Fruit fly (Drosophila melanogaster): ENCODE measurements around the gene CG12477.

DNA sequence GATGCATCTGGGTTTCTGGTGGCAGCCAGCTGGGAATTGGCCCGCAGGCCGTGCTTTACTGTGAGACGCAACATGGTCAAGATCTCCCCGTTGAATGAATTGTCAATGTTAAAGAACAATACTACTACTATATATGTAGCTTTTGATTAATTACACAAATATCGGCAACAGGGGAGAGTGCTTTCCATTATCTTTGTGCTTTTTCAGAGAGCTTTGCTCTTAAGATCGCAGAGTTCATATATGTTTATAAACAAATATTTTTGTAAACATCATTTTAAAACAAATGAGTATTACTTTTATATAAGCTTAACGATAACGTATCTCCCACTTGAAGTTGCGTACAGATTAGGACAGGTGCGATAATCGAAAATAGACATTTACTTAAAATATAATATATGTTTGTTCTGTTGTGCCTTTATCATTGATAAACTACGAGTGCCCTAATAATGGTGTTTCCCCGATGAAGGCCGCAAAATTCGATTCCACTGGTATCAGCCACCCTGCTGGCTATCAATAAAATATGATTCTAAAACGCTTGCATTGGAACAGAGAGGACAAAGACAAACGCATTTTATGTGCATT, 36.8 kb downstream of the CG12477 start, which contains the start of gene Cyp12c1:
- TF ChIP-seq lola (GFP tag; optimal IDR thresholded peaks at IDR 0.05) (no peak), CG32264 (GFP tag; optimal IDR thresholded peaks at IDR 0.05) (no peak), Myc (optimal IDR thresholded peaks at IDR 0.05) (no peak), dsf (GFP tag; optimal IDR thresholded peaks at IDR 0.05; ENCODE audit: borderline replicate concordance) (no peak), Dif (GFP tag; optimal IDR thresholded peaks at IDR 0.05; ENCODE audit: partially characterized antibody) (no peak), Hr83 (GFP tag; optimal IDR thresholded peaks at IDR 0.05; ENCODE audit: poor library complexity, severe bottlenecking) (no peak), fru (GFP tag; optimal IDR thresholded peaks at IDR 0.05) (peak; percentile 41), Dfd (GFP tag; optimal IDR thresholded peaks at IDR 0.05) (no peak), Abd-B (GFP tag; optimal IDR thresholded peaks at IDR 0.05) (no peak), CG9705 (GFP tag; optimal IDR thresholded peaks at IDR 0.05) (no peak), usp (GFP tag; optimal IDR thresholded peaks at IDR 0.05) (no peak)

All from whole organism, wandering third instar larva.